Worm (Caenorhabditis elegans) whole organism, late embryonic: Measurements from ENCODE around the gene rbm-17.

Experiments used
- C08G9.2 ChIP-seq: sonication (generic microtip); optimal IDR thresholded peaks from 2 replicates; lab custom pipeline; 2016; ENCODE audit warnings: mild to moderate bottlenecking, missing genetic modification characterization, moderate library complexity, missing compliant biosample characterization
- C38D4.7 ChIP-seq: fragments of 200-800 bp; sonication (Bioruptor generic); optimal IDR thresholded peaks from 2 replicates; lab custom pipeline; 2018; ENCODE audit warnings: mild to moderate bottlenecking, missing genetic modification characterization, moderate library complexity, missing compliant biosample characterization
- F13H6.1 ChIP-seq: sonication (generic microtip); optimal IDR thresholded peaks from 2 replicates; lab custom pipeline; 2016; ENCODE audit warnings: missing genetic modification characterization, missing compliant biosample characterization
- K02D7.2 ChIP-seq: sonication (generic microtip); optimal IDR thresholded peaks from 2 replicates; lab custom pipeline; 2017; ENCODE audit warnings: mild to moderate bottlenecking, missing genetic modification characterization, missing compliant biosample characterization
- K09A11.1 ChIP-seq: sonication (generic microtip); optimal IDR thresholded peaks from 2 replicates; lab custom pipeline; 2017; ENCODE audit warnings: antibody characterized with exemption, mild to moderate bottlenecking, missing genetic modification characterization, missing compliant biosample characterization; ENCODE audit not compliant: insufficient read depth
- ahr-1 ChIP-seq: sonication (generic microtip); optimal IDR thresholded peaks from 2 replicates; lab custom pipeline; 2016; ENCODE audit warnings: missing genetic modification characterization, missing compliant biosample characterization
- ama-1 ChIP-seq: fragments of 150-350 bp; optimal IDR thresholded peaks from 2 replicates; lab custom pipeline; 2014
- ceh-14 ChIP-seq: sonication (generic microtip); optimal IDR thresholded peaks from 2 replicates; lab custom pipeline; 2016; ENCODE audit warnings: missing genotype, missing genetic modification characterization, missing compliant biosample characterization
- ceh-18 ChIP-seq: sonication (generic microtip); optimal IDR thresholded peaks from 2 replicates; lab custom pipeline; 2016; ENCODE audit warnings: missing genetic modification characterization, missing compliant biosample characterization
- ceh-19 ChIP-seq: fragments of 200-800 bp; sonication (Bioruptor generic); optimal IDR thresholded peaks from 2 replicates; lab custom pipeline; 2018; ENCODE audit warnings: mild to moderate bottlenecking, missing genetic modification characterization, missing compliant biosample characterization
- ceh-2 ChIP-seq: sonication (generic microtip); optimal IDR thresholded peaks from 2 replicates; lab custom pipeline; 2016; ENCODE audit warnings: missing genotype, missing genetic modification characterization, missing compliant biosample characterization
- ceh-22 ChIP-seq: sonication (generic microtip); optimal IDR thresholded peaks from 2 replicates; lab custom pipeline; 2017; ENCODE audit warnings: missing biosample characterization, missing genetic modification characterization
- ceh-24 ChIP-seq: sonication (generic microtip); optimal IDR thresholded peaks from 2 replicates; lab custom pipeline; 2016; ENCODE audit warnings: mild to moderate bottlenecking, missing genetic modification characterization, missing compliant biosample characterization
- ceh-31 ChIP-seq: sonication (generic microtip); optimal IDR thresholded peaks from 2 replicates; lab custom pipeline; 2016; ENCODE audit warnings: missing genetic modification characterization, missing compliant biosample characterization
- ceh-34 ChIP-seq: sonication (generic microtip); optimal IDR thresholded peaks from 2 replicates; lab custom pipeline; 2016; ENCODE audit warnings: mild to moderate bottlenecking, missing genetic modification characterization, missing compliant biosample characterization
- ceh-45 ChIP-seq: fragments of 200-800 bp; sonication (Bioruptor generic); IDR thresholded peaks from 2 replicates; pipeline ENCODE4 v1.3.6; 2022; ENCODE audit warnings: missing genetic modification reagents, missing genetic modification characterization, missing compliant biosample characterization
- che-1 ChIP-seq: sonication (generic microtip); optimal IDR thresholded peaks from 2 replicates; lab custom pipeline; 2016; ENCODE audit warnings: mild to moderate bottlenecking, missing genetic modification characterization, missing compliant biosample characterization
- dmd-4 ChIP-seq: sonication (generic microtip); optimal IDR thresholded peaks from 2 replicates; lab custom pipeline; 2016; ENCODE audit warnings: borderline replicate concordance, missing genetic modification characterization, missing compliant biosample characterization
- dve-1 ChIP-seq: sonication (generic microtip); optimal IDR thresholded peaks from 2 replicates; lab custom pipeline; 2017; ENCODE audit warnings: antibody characterized with exemption, mild to moderate bottlenecking, missing genetic modification characterization, missing compliant biosample characterization
- elt-2 ChIP-seq: sonication (generic microtip); optimal IDR thresholded peaks from 2 replicates; lab custom pipeline; 2016; ENCODE audit warnings: missing genetic modification reagents, missing genetic modification characterization, missing compliant biosample characterization
- elt-4 ChIP-seq: sonication (generic microtip); optimal IDR thresholded peaks from 2 replicates; lab custom pipeline; 2016; ENCODE audit warnings: missing genetic modification characterization, missing compliant biosample characterization
- ets-4 ChIP-seq: sonication (generic microtip); optimal IDR thresholded peaks from 2 replicates; lab custom pipeline; 2016; ENCODE audit warnings: missing genetic modification characterization, missing compliant biosample characterization
- eyg-1 ChIP-seq: sonication (generic microtip); optimal IDR thresholded peaks from 2 replicates; lab custom pipeline; 2016; ENCODE audit warnings: missing genotype, missing genetic modification characterization, missing compliant biosample characterization
- fax-1 ChIP-seq: sonication (generic microtip); optimal IDR thresholded peaks from 2 replicates; lab custom pipeline; 2016; ENCODE audit warnings: missing genotype, missing genetic modification characterization, missing compliant biosample characterization
- fkh-10 ChIP-seq: fragments of 150-350 bp; optimal IDR thresholded peaks from 2 replicates; lab custom pipeline; 2014; ENCODE audit warnings: missing biosample characterization, missing genetic modification reagents, missing genetic modification characterization
- gmeb-2 ChIP-seq: sonication (generic microtip); optimal IDR thresholded peaks from 2 replicates; lab custom pipeline; 2016; ENCODE audit warnings: missing genetic modification characterization, inconsistent platforms, missing compliant biosample characterization
- hlh-13 ChIP-seq: fragments of 200-800 bp; sonication (Bioruptor generic); optimal IDR thresholded peaks from 2 replicates; lab custom pipeline; 2018; ENCODE audit warnings: mild to moderate bottlenecking, missing genetic modification characterization, missing compliant biosample characterization
- hlh-8 ChIP-seq: sonication (generic microtip); optimal IDR thresholded peaks from 2 replicates; lab custom pipeline; 2016; ENCODE audit warnings: missing genotype, missing genetic modification characterization, missing compliant biosample characterization
- madf-2 ChIP-seq: sonication (generic microtip); optimal IDR thresholded peaks from 2 replicates; lab custom pipeline; 2017; ENCODE audit warnings: missing genetic modification characterization, missing compliant biosample characterization
- mec-3 ChIP-seq: sonication (generic microtip); optimal IDR thresholded peaks from 2 replicates; lab custom pipeline; 2016; ENCODE audit warnings: borderline replicate concordance, missing genetic modification characterization, missing compliant biosample characterization
- nfya-1 ChIP-seq: sonication (generic microtip); optimal IDR thresholded peaks from 2 replicates; lab custom pipeline; 2017; ENCODE audit warnings: missing genetic modification characterization, mild to moderate bottlenecking, missing compliant biosample characterization, antibody characterized with exemption, moderate library complexity
- pax-1 ChIP-seq: fragments of 150-350 bp; optimal IDR thresholded peaks from 2 replicates; lab custom pipeline; 2014; ENCODE audit warnings: missing biosample characterization, missing genetic modification characterization
- pha-2 ChIP-seq: sonication (generic microtip); optimal IDR thresholded peaks from 2 replicates; lab custom pipeline; 2017; ENCODE audit warnings: mild to moderate bottlenecking, missing genetic modification characterization, missing compliant biosample characterization
- pha-4 ChIP-seq: fragments of 150-350 bp; optimal IDR thresholded peaks from 2 replicates; lab custom pipeline; 2018; ENCODE audit warnings: missing biosample characterization, missing genetic modification reagents, missing genetic modification characterization
- pqm-1 ChIP-seq: sonication (generic microtip); optimal IDR thresholded peaks from 2 replicates; lab custom pipeline; 2016; ENCODE audit warnings: missing genetic modification characterization, missing compliant biosample characterization
- pros-1 ChIP-seq: fragments of 150-350 bp; optimal IDR thresholded peaks from 2 replicates; lab custom pipeline; 2014; ENCODE audit warnings: missing biosample characterization, missing genetic modification reagents, missing genetic modification characterization
- ref-2 ChIP-seq: sonication (generic microtip); optimal IDR thresholded peaks from 2 replicates; lab custom pipeline; 2016; ENCODE audit warnings: missing genetic modification characterization, missing compliant biosample characterization
- rnt-1 ChIP-seq: sonication (generic microtip); optimal IDR thresholded peaks from 2 replicates; lab custom pipeline; 2016; ENCODE audit warnings: missing genetic modification characterization, missing compliant biosample characterization
- sdc-2 ChIP-seq: sonication (generic microtip); optimal IDR thresholded peaks from 2 replicates; lab custom pipeline; 2016; ENCODE audit warnings: missing genotype, missing genetic modification characterization, missing compliant biosample characterization
- sox-2 ChIP-seq: fragments of 200-800 bp; sonication (Bioruptor generic); IDR thresholded peaks from 2 replicates; pipeline ENCODE4 v1.3.6; 2022; ENCODE audit warnings: missing genetic modification reagents, missing genetic modification characterization, missing compliant biosample characterization
- sox-4 ChIP-seq: sonication (generic microtip); optimal IDR thresholded peaks from 2 replicates; lab custom pipeline; 2017; ENCODE audit warnings: mild to moderate bottlenecking, missing genetic modification characterization, inconsistent platforms, missing compliant biosample characterization
- syd-9 ChIP-seq: sonication (generic microtip); optimal IDR thresholded peaks from 2 replicates; lab custom pipeline; 2016; ENCODE audit warnings: mild to moderate bottlenecking, missing genetic modification characterization, moderate library complexity, missing compliant biosample characterization
- tbx-2 ChIP-seq: sonication (generic microtip); optimal IDR thresholded peaks from 2 replicates; lab custom pipeline; 2016; ENCODE audit warnings: missing genetic modification characterization, missing compliant biosample characterization
- tbx-7 ChIP-seq: sonication (generic microtip); optimal IDR thresholded peaks from 2 replicates; lab custom pipeline; 2016; ENCODE audit warnings: missing genotype, missing genetic modification characterization, missing compliant biosample characterization
- ttx-3 ChIP-seq: sonication (generic microtip); optimal IDR thresholded peaks from 2 replicates; lab custom pipeline; 2016; ENCODE audit warnings: missing genetic modification reagents, missing genetic modification characterization, missing compliant biosample characterization
- unc-3 ChIP-seq, 2 experiments: fragments of 200-800 bp in 1 of 2; sonication (Bioruptor generic) in 1 of 2; sonication (generic microtip) in 1 of 2; conservative IDR thresholded peaks in 1 of 2; optimal IDR thresholded peaks in 1 of 2; 2 replicates each; pipeline versions ENCODE4 v1.3.6 to Lab custom; 2016 to 2022; ENCODE audit warnings: missing compliant biosample characterization in 2 of 2, missing genetic modification characterization in 2 of 2, missing genetic modification reagents in 1 of 2
- unc-42 ChIP-seq: sonication (generic microtip); optimal IDR thresholded peaks from 2 replicates; lab custom pipeline; 2016; ENCODE audit warnings: missing genotype, missing genetic modification characterization, missing compliant biosample characterization
- unc-55 ChIP-seq: sonication (generic microtip); optimal IDR thresholded peaks from 2 replicates; lab custom pipeline; 2017; ENCODE audit warnings: missing biosample characterization, missing genetic modification reagents, missing genetic modification characterization
- unc-86 ChIP-seq: sonication (generic microtip); optimal IDR thresholded peaks from 2 replicates; lab custom pipeline; 2016; ENCODE audit warnings: missing genetic modification characterization, missing compliant biosample characterization
- zip-5 ChIP-seq: sonication (generic microtip); optimal IDR thresholded peaks from 2 replicates; lab custom pipeline; 2016; ENCODE audit warnings: missing genetic modification characterization, missing compliant biosample characterization
- ztf-16 ChIP-seq: sonication (generic microtip); optimal IDR thresholded peaks from 2 replicates; lab custom pipeline; 2017; ENCODE audit warnings: missing genetic modification characterization, missing compliant biosample characterization

Gene rbm-17

DNA sequence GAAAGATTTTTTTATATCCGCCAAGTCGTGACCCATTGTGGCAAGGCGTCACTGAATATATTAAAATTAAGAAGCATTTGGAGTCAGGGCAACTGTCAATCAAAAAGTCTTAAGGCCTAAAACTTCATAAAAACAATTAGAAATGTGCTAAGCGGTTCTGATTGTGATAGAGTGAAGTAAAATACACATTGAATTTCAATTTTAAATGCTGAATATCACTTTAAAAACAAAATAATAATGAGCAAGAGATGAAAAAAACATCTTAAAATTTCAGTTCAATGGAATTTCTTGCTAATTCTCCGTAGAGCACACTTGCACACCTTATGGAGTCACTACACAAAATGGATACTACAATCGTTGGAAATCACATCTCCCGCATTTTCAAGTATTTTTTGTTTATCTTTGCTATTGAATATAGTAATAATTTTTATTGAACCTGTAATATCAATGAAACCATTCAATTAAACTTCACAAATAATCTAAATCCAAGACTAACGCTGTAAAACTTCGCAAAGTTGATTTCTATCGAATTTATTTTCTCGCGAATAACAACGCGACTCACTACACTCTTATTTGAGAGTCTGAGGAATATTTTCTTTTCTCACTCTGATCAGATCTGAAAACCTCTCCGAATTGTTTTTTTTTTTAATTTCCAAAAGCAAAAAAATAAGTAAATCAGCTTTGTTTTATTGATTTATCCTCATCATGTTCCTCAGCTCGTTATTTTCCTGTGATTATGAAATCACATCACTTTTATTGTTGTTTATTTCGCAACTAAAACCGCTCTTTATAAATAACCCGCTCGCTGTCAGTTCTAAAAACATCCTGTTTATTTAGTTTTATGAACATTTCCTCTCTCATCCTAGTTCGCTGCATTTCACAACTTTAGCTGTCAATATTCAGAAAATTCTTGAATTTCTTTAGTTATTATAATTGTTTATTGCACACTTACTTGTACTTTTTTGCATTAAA, 2.4 kb upstream of the rbm-17 start, which contains the start of gene mars-1:
TSS of gene mars-1 (minus strand) at position 51 of the 972 bp plus-strand sequence.
- TF ChIP-seq K09A11.1 (tag; lab: Kevin White, UChicago): no peak
- TF ChIP-seq dmd-4 (tag; lab: Kevin White, UChicago): no peak
- TF ChIP-seq gmeb-2 (tag; lab: Kevin White, UChicago): no peak
- TF ChIP-seq ets-4 (tag; lab: Kevin White, UChicago): peak; percentile 90
- peak; percentile 49 for TF ChIP-seq rnt-1 (tag; lab: Kevin White, UChicago)
- TF ChIP-seq elt-4 (tag; lab: Kevin White, UChicago): no peak
- no peak for TF ChIP-seq unc-3 (GFP tag; conservative IDR thresholded peaks at IDR 0.05; lab: Robert Waterston, UW)
- TF ChIP-seq unc-3 (tag; optimal IDR thresholded peaks at IDR 0.05; lab: Kevin White, UChicago): peak; percentile 60
- TF ChIP-seq fkh-10 (GFP tag; lab: Kevin White, UChicago): no peak
- peak; percentile 85 for TF ChIP-seq C08G9.2 (tag; lab: Kevin White, UChicago)
- peak; percentile 79 for TF ChIP-seq tbx-7 (tag; lab: Kevin White, UChicago)
- TF ChIP-seq ceh-45: no peak
- TF ChIP-seq ceh-22 (tag; lab: Kevin White, UChicago): no peak
- no peak for TF ChIP-seq sox-2 (GFP tag; lab: Robert Waterston, UW)
- peak; percentile 82 for TF ChIP-seq ceh-2 (tag; lab: Kevin White, UChicago)
- peak; percentile 72 for TF ChIP-seq fax-1
- no peak for TF ChIP-seq ttx-3 (tag; lab: Kevin White, UChicago)
- no peak for TF ChIP-seq dve-1
- peak; percentile 59 for TF ChIP-seq elt-2 (tag; lab: Kevin White, UChicago)
- TF ChIP-seq hlh-8: peak; percentile 51
- peak; percentile 76 for TF ChIP-seq ceh-34 (tag; lab: Kevin White, UChicago)
- TF ChIP-seq ceh-18 (tag; lab: Kevin White, UChicago): peak; percentile 50
- TF ChIP-seq madf-2 (tag; lab: Kevin White, UChicago): no peak
- TF ChIP-seq ceh-31: peak; percentile 94
- peak; percentile 62 for TF ChIP-seq ceh-14 (tag; lab: Kevin White, UChicago)
- peak; percentile 21 for TF ChIP-seq ceh-19 (GFP tag; lab: Kevin White, UChicago)
- TF ChIP-seq pha-2 (tag; lab: Kevin White, UChicago): no peak
- no peak for TF ChIP-seq ceh-24 (tag; lab: Kevin White, UChicago)
- no peak for TF ChIP-seq ztf-16
- peak; percentile 72 for TF ChIP-seq F13H6.1 (tag; lab: Kevin White, UChicago)
- no peak for TF ChIP-seq unc-55 (GFP tag; lab: Kevin White, UChicago)
- peak; percentile 37 for TF ChIP-seq ref-2 (tag; lab: Kevin White, UChicago)
- TF ChIP-seq tbx-2: peak; percentile 80
- TF ChIP-seq pax-1 (tag; lab: Kevin White, UChicago): no peak
- no peak for TF ChIP-seq K02D7.2 (tag; lab: Kevin White, UChicago)
- TF ChIP-seq unc-86 (tag; lab: Kevin White, UChicago): peak; percentile 57
- TF ChIP-seq ahr-1 (tag; lab: Kevin White, UChicago): peak; percentile 53
- no peak for TF ChIP-seq che-1 (tag; lab: Kevin White, UChicago)
- TF ChIP-seq zip-5 (tag; lab: Kevin White, UChicago): peak; percentile 93
- peak; percentile 64 for TF ChIP-seq pqm-1 (tag; lab: Kevin White, UChicago)
- no peak for TF ChIP-seq pha-4 (tag; lab: Kevin White, UChicago)
- TF ChIP-seq unc-42 (tag; lab: Kevin White, UChicago): peak; percentile 60
- TF ChIP-seq hlh-13 (GFP tag; lab: Kevin White, UChicago): no peak
- TF ChIP-seq pros-1 (tag; lab: Kevin White, UChicago): no peak
- no peak for TF ChIP-seq sox-4 (tag; lab: Kevin White, UChicago)
- no peak for TF ChIP-seq nfya-1 (tag; lab: Kevin White, UChicago)
- peak; percentile 49 for TF ChIP-seq mec-3 (tag; lab: Kevin White, UChicago)
- TF ChIP-seq sdc-2 (tag; lab: Kevin White, UChicago): no peak
- TF ChIP-seq C38D4.7: no peak
- TF ChIP-seq eyg-1 (tag; lab: Kevin White, UChicago): peak; percentile 18
- TF ChIP-seq syd-9 (tag; lab: Kevin White, UChicago): peak; percentile 32
- TF ChIP-seq ama-1 (lab: Kevin White, UChicago): no peak
